Worm (Caenorhabditis elegans) whole organism, mixed stage, embryonic: Measurements from ENCODE around the gene elo-5.

Source experiments
- bed-3 ChIP-seq: fragments of 200-800 bp; sonication (Bioruptor generic); optimal IDR thresholded peaks from 3 replicates; lab custom pipeline; 2018; ENCODE audit warnings: mild to moderate bottlenecking, missing genetic modification characterization, moderate library complexity, missing compliant biosample characterization
- blmp-1 ChIP-seq: fragments of 150-350 bp; optimal IDR thresholded peaks from 2 replicates; lab custom pipeline; 2014; ENCODE audit warnings: missing biosample characterization, missing genetic modification characterization
- ceh-43 ChIP-seq: fragments of 200-800 bp; sonication (Bioruptor generic); optimal IDR thresholded peaks from 2 replicates; lab custom pipeline; 2018; ENCODE audit warnings: mild to moderate bottlenecking, missing genetic modification characterization, moderate library complexity, missing compliant biosample characterization
- ceh-83 ChIP-seq: fragments of 200-800 bp; sonication (Bioruptor generic); optimal IDR thresholded peaks from 2 replicates; lab custom pipeline; 2018; ENCODE audit warnings: mild to moderate bottlenecking, missing genetic modification characterization, missing compliant biosample characterization
- ces-1 ChIP-seq: fragments of 150-350 bp; optimal IDR thresholded peaks from 2 replicates; lab custom pipeline; 2014; ENCODE audit warnings: missing biosample characterization, missing genetic modification reagents, missing genetic modification characterization
- cnd-1 ChIP-seq: fragments of 200-800 bp; sonication (Bioruptor generic); optimal IDR thresholded peaks from 2 replicates; lab custom pipeline; 2018; ENCODE audit warnings: mild to moderate bottlenecking, missing genetic modification characterization, missing compliant biosample characterization
- drap-1 ChIP-seq: fragments of 200-800 bp; sonication (Bioruptor generic); optimal IDR thresholded peaks from 3 replicates; lab custom pipeline; 2018; ENCODE audit warnings: mild to moderate bottlenecking, missing genetic modification characterization, missing compliant biosample characterization
- elt-1 ChIP-seq: sonication (generic microtip); optimal IDR thresholded peaks from 2 replicates; lab custom pipeline; 2017; ENCODE audit warnings: missing genetic modification characterization, mild to moderate bottlenecking, missing compliant biosample characterization, antibody characterized with exemption, moderate library complexity, borderline replicate concordance; ENCODE audit not compliant: insufficient read depth
- elt-3 ChIP-seq: fragments of 150-350 bp; optimal IDR thresholded peaks from 2 replicates; lab custom pipeline; 2014; ENCODE audit warnings: missing biosample characterization, missing genetic modification characterization
- flh-1 ChIP-seq: fragments of 200-800 bp; sonication (Bioruptor generic); optimal IDR thresholded peaks from 2 replicates; lab custom pipeline; 2018; ENCODE audit warnings: mild to moderate bottlenecking, missing genetic modification characterization, moderate library complexity, missing compliant biosample characterization
- hlh-1 ChIP-seq: fragments of 150-350 bp; optimal IDR thresholded peaks from 2 replicates; lab custom pipeline; 2014; ENCODE audit warnings: missing biosample characterization, missing genetic modification reagents, missing genetic modification characterization
- lin-13 ChIP-seq: fragments of 150-350 bp; optimal IDR thresholded peaks from 2 replicates; lab custom pipeline; 2014; ENCODE audit warnings: missing biosample characterization, missing genetic modification characterization
- lin-32 ChIP-seq: fragments of 200-800 bp; sonication (Bioruptor generic); optimal IDR thresholded peaks from 2 replicates; lab custom pipeline; 2018; ENCODE audit warnings: mild to moderate bottlenecking, missing genetic modification characterization, missing compliant biosample characterization
- lsy-2 ChIP-seq: fragments of 150-350 bp; optimal IDR thresholded peaks from 2 replicates; lab custom pipeline; 2014; ENCODE audit warnings: missing biosample characterization, missing genetic modification characterization
- mab-5 ChIP-seq: fragments of 150-350 bp; optimal IDR thresholded peaks from 2 replicates; lab custom pipeline; 2014; ENCODE audit warnings: missing biosample characterization, missing genetic modification characterization
- mep-1 ChIP-seq: fragments of 150-350 bp; optimal IDR thresholded peaks from 2 replicates; lab custom pipeline; 2017; ENCODE audit warnings: missing biosample characterization, missing genetic modification reagents, missing genetic modification characterization, inconsistent platforms
- mls-2 ChIP-seq: sonication (generic microtip); optimal IDR thresholded peaks from 2 replicates; lab custom pipeline; 2016; ENCODE audit warnings: mild to moderate bottlenecking, missing genetic modification characterization, moderate library complexity, missing compliant biosample characterization
- nhr-12 ChIP-seq: fragments of 150-350 bp; optimal IDR thresholded peaks from 2 replicates; lab custom pipeline; 2014; ENCODE audit warnings: missing biosample characterization, missing genetic modification characterization
- nhr-237 ChIP-seq: fragments of 150-350 bp; optimal IDR thresholded peaks from 2 replicates; lab custom pipeline; 2014; ENCODE audit warnings: missing biosample characterization, missing genetic modification characterization
- nhr-28 ChIP-seq: fragments of 150-350 bp; optimal IDR thresholded peaks from 2 replicates; lab custom pipeline; 2014; ENCODE audit warnings: missing biosample characterization, missing genetic modification characterization
- nhr-76 ChIP-seq: sonication (generic microtip); optimal IDR thresholded peaks from 2 replicates; lab custom pipeline; 2017; ENCODE audit warnings: missing biosample characterization, missing genetic modification characterization
- pha-4 ChIP-seq: fragments of 150-350 bp; optimal IDR thresholded peaks from 2 replicates; lab custom pipeline; 2018; ENCODE audit warnings: missing biosample characterization, missing genetic modification reagents, missing genetic modification characterization
- sem-2 ChIP-seq: fragments of 200-800 bp; sonication (Bioruptor generic); optimal IDR thresholded peaks from 2 replicates; lab custom pipeline; 2018; ENCODE audit warnings: mild to moderate bottlenecking, missing genetic modification characterization, missing compliant biosample characterization
- snpc-4 ChIP-seq: fragments of 150-350 bp; optimal IDR thresholded peaks from 2 replicates; lab custom pipeline; 2014; ENCODE audit warnings: missing biosample characterization, missing genetic modification characterization
- sptf-1 ChIP-seq: sonication (generic microtip); optimal IDR thresholded peaks from 2 replicates; lab custom pipeline; 2017; ENCODE audit warnings: mild to moderate bottlenecking, missing genetic modification characterization, moderate library complexity, missing compliant biosample characterization
- tbx-8 ChIP-seq: fragments of 200-800 bp; sonication (Bioruptor generic); optimal IDR thresholded peaks from 2 replicates; lab custom pipeline; 2018; ENCODE audit warnings: mild to moderate bottlenecking, missing genetic modification characterization, moderate library complexity, missing compliant biosample characterization
- unc-120 ChIP-seq: sonication (generic microtip); optimal IDR thresholded peaks from 2 replicates; lab custom pipeline; 2017; ENCODE audit warnings: missing genetic modification characterization, missing compliant biosample characterization; ENCODE audit not compliant: poor library complexity, severe bottlenecking
- unc-39 ChIP-seq: fragments of 150-350 bp; optimal IDR thresholded peaks from 2 replicates; lab custom pipeline; 2014; ENCODE audit warnings: missing biosample characterization, missing genetic modification characterization
- unc-62 ChIP-seq: fragments of 150-350 bp; optimal IDR thresholded peaks from 2 replicates; lab custom pipeline; 2014; ENCODE audit warnings: missing biosample characterization, missing genetic modification reagents, missing genetic modification characterization
- zip-8 ChIP-seq: fragments of 150-350 bp; optimal IDR thresholded peaks from 2 replicates; lab custom pipeline; 2014; ENCODE audit warnings: missing biosample characterization, missing genetic modification characterization
- ztf-11 ChIP-seq: fragments of 150-350 bp; optimal IDR thresholded peaks from 2 replicates; lab custom pipeline; 2014; ENCODE audit warnings: missing biosample characterization, missing genetic modification characterization

Gene elo-5

ce11 chrIV:5377062-5377461 is at the start of gene elo-5:
Gene elo-5, minus strand, starts transcription at chrIV:5377117.
- TF ChIP-seq unc-120 (tag; lab: Kevin White, UChicago) (no peak), ces-1 (GFP tag; lab: Kevin White, UChicago) (no peak), lin-32 (GFP tag; lab: Kevin White, UChicago) (no peak), ztf-11 (tag; lab: Kevin White, UChicago) (no peak), unc-39 (tag; lab: Kevin White, UChicago) (no peak), drap-1 (GFP tag; lab: Kevin White, UChicago) (no peak), flh-1 (GFP tag; lab: Kevin White, UChicago) (no peak), hlh-1 (tag; lab: Kevin White, UChicago) (no peak), mls-2 (no peak), tbx-8 (no peak), elt-1 (tag; lab: Kevin White, UChicago) (no peak), nhr-76 (no peak), nhr-237 (no peak)

ce11 chrIV:5419122-5419521 is 42.2 kb upstream of the elo-5 start, which contains the start of gene ehn-3:
Gene ehn-3, minus strand, starts transcription at chrIV:5419222.
- TF ChIP-seq blmp-1 (tag; lab: Kevin White, UChicago) = no peak
- TF ChIP-seq unc-62 = no peak
- no peak for TF ChIP-seq sem-2 (GFP tag; lab: Kevin White, UChicago)
- TF ChIP-seq mls-2 = no peak
- TF ChIP-seq mep-1 = no peak
- no peak for TF ChIP-seq ceh-43 (GFP tag; lab: Kevin White, UChicago)
- TF ChIP-seq ces-1 (GFP tag; lab: Kevin White, UChicago) = no peak
- TF ChIP-seq tbx-8 = no peak
- no peak for TF ChIP-seq elt-3 (tag; lab: Kevin White, UChicago)
- TF ChIP-seq lsy-2 (tag; lab: Kevin White, UChicago) = no peak
- no peak for TF ChIP-seq elt-1 (tag; lab: Kevin White, UChicago)
- TF ChIP-seq nhr-12 = no peak
- TF ChIP-seq mab-5 (tag; lab: Kevin White, UChicago) = no peak
- TF ChIP-seq cnd-1 (tag; lab: Kevin White, UChicago) = no peak
- TF ChIP-seq unc-39 (tag; lab: Kevin White, UChicago) = no peak
- no peak for TF ChIP-seq sptf-1 (tag; lab: Kevin White, UChicago)
- no peak for TF ChIP-seq drap-1 (GFP tag; lab: Kevin White, UChicago)
- TF ChIP-seq flh-1 (GFP tag; lab: Kevin White, UChicago) = no peak
- no peak for TF ChIP-seq zip-8 (tag; lab: Kevin White, UChicago)

- no peak for TF ChIP-seq lin-32 (GFP tag; lab: Kevin White, UChicago)
- no peak for TF ChIP-seq mab-5 (tag; lab: Kevin White, UChicago)
- TF ChIP-seq pha-4 (tag; lab: Kevin White, UChicago) = no peak
- TF ChIP-seq drap-1 (GFP tag; lab: Kevin White, UChicago) = no peak
- no peak for TF ChIP-seq flh-1 (GFP tag; lab: Kevin White, UChicago)
- no peak for TF ChIP-seq nhr-28 (tag; lab: Kevin White, UChicago)
- no peak for TF ChIP-seq mls-2
- TF ChIP-seq nhr-237 = no peak
- TF ChIP-seq snpc-4 (tag; lab: Kevin White, UChicago) = no peak
- TF ChIP-seq ceh-83 (GFP tag; lab: Kevin White, UChicago) = no peak
- TF ChIP-seq unc-39 (tag; lab: Kevin White, UChicago) = no peak
- no peak for TF ChIP-seq ceh-43 (GFP tag; lab: Kevin White, UChicago)
- no peak for TF ChIP-seq lin-13 (tag; lab: Kevin White, UChicago)
- TF ChIP-seq lsy-2 (tag; lab: Kevin White, UChicago) = no peak
- TF ChIP-seq, all 35 proteins: peak for 0
Measured at ce11 chrIV:5415696-5416095, 38.8 kb upstream of the elo-5 start, which contains the start of gene spp-7. Gene spp-7, minus strand, starts transcription at chrIV:5415796.

- TF ChIP-seq unc-39 (tag; lab: Kevin White, UChicago) (no peak), mls-2 (no peak), ceh-43 (GFP tag; lab: Kevin White, UChicago) (no peak), bed-3 (no peak), cnd-1 (tag; lab: Kevin White, UChicago) (no peak), nhr-76 (no peak), flh-1 (GFP tag; lab: Kevin White, UChicago) (no peak), lin-13 (tag; lab: Kevin White, UChicago) (no peak), drap-1 (GFP tag; lab: Kevin White, UChicago) (no peak), zip-8 (tag; lab: Kevin White, UChicago) (no peak), unc-120 (tag; lab: Kevin White, UChicago) (no peak)
Measured at ce11 chrIV:5411641-5412337, 34.9 kb upstream of the elo-5 start, which contains the start of gene ZK616.8. Gene ZK616.8, minus strand, starts transcription at chrIV:5412193.
